Worm (Caenorhabditis elegans) whole organism, midembryonic: ENCODE results near the gene mbk-2.

ENCODE experiments used
- T22C8.4 ChIP-seq: fragments of 200-800 bp; sonication (Bioruptor generic); IDR thresholded peaks from 2 replicates; pipeline ENCODE4 v1.3.6; 2022; ENCODE audit warnings: missing genetic modification characterization, missing compliant biosample characterization
- cog-1 ChIP-seq: sonication (generic microtip); optimal IDR thresholded peaks from 2 replicates; lab custom pipeline; 2016; ENCODE audit warnings: missing genetic modification characterization, missing compliant biosample characterization
- flt-1 ChIP-seq: fragments of 200-800 bp; sonication (Bioruptor generic); IDR thresholded peaks from 2 replicates; pipeline ENCODE4 v1.3.6; 2022; ENCODE audit warnings: missing genetic modification characterization, missing compliant biosample characterization
- klf-2 ChIP-seq: fragments of 200-800 bp; sonication (Bioruptor generic); conservative IDR thresholded peaks from 2 replicates; pipeline ENCODE4 v1.3.6; 2022; ENCODE audit warnings: missing genetic modification reagents, missing genetic modification characterization, missing compliant biosample characterization
- med-1 ChIP-seq: sonication (generic microtip); optimal IDR thresholded peaks from 2 replicates; lab custom pipeline; 2017; ENCODE audit warnings: missing genetic modification characterization, mild to moderate bottlenecking, missing compliant biosample characterization, antibody characterized with exemption, missing genetic modification reagents; ENCODE audit not compliant: insufficient read depth
- tab-1 ChIP-seq: fragments of 200-800 bp; sonication (Bioruptor generic); IDR thresholded peaks from 2 replicates; pipeline ENCODE4 v1.3.6; 2022; ENCODE audit warnings: missing genetic modification characterization, missing compliant biosample characterization
- ztf-29 ChIP-seq: fragments of 200-800 bp; sonication (Bioruptor generic); IDR thresholded peaks from 2 replicates; pipeline ENCODE4 v1.3.6; 2022; ENCODE audit warnings: missing genetic modification reagents, missing genetic modification characterization, missing compliant biosample characterization

DNA sequence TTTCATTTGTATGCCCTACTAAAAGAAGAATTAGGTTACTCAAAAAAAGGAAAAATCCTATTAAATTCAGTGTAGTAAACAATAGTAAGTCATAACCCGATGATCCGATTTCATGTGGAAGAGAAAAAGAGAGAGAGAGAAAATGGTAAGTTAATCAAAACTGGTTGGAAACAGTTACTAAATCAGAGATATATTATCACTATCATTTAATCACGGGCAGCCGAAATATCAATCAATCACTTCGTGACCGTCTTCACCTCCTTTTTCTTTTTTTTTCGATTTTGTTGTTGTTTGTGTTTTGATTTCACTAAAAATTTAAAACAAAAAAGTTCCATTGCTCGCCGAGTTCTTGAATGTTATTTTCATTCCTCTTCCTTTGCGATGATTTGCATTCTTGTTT is 11.4 kb upstream of the mbk-2 start:
- no peak for TF ChIP-seq flt-1 (GFP tag; lab: Robert Waterston, UW)
- no peak for TF ChIP-seq med-1 (GFP tag; lab: Kevin White, UChicago)
- no peak for TF ChIP-seq cog-1 (tag; lab: Kevin White, UChicago)
- TF ChIP-seq ztf-29 (GFP tag; lab: Robert Waterston, UW) = no peak
- no peak for TF ChIP-seq klf-2
- no peak for TF ChIP-seq T22C8.4
- no peak for TF ChIP-seq tab-1 (GFP tag; lab: Robert Waterston, UW)
